Fruit fly (Drosophila melanogaster): ENCODE data around the gene Grip91.

DNA sequence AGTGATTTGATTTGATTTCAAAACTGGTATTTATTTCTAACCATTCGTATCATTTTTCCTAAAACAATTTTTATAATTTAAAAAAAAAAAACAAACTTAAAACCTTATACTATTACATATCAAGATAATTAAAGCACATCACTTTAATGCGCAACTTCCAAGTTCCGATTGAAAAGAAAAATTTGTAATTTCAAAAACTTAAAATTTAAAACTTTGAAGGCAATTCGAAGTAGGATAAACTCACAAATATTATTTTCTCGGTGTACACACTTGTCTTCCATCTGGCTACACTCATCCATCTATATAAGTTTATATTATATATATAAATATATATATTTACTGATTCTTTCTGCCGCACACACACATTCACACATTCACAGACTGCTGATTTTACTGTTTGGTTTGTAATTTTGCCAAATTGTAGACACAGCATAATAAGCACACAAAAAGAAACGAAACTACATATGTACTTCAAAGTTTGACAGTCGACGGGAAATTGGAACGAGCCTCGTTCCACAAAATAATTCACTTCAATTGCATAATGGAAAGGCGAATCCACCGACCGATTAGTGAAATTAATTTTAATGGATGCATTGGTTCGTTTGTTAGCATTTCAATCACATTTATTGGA lies 41.7 kb upstream of the Grip91 start:
- TF ChIP-seq CG3032 (tag; optimal IDR thresholded peaks at IDR 0.05) (no peak), Lpt (GFP tag; optimal IDR thresholded peaks at IDR 0.05) (no peak), OdsH (GFP tag; optimal IDR thresholded peaks at IDR 0.05) (no peak), CG32006 (GFP tag; optimal IDR thresholded peaks at IDR 0.05) (no peak)

Data from whole organism, prepupa.